Fruit fly (Drosophila melanogaster) whole organism, embryonic: ENCODE measurements around the gene CG3764.

Source experiments
- B-H1 ChIP-seq: fragments of 200-800 bp; sonication (Bioruptor generic); IDR thresholded peaks from 3 replicates; pipeline ENCODE4 v1.3.6; 2022; ENCODE audit warnings: missing biosample characterization, missing genetic modification characterization
- Bteb2 ChIP-seq: fragments of 200-800 bp; sonication (Bioruptor generic); optimal IDR thresholded peaks from 2 replicates; lab custom pipeline; 2016; ENCODE audit warnings: missing biosample characterization, missing genetic modification characterization
- CG10147 ChIP-seq: fragments of 200-800 bp; sonication (Bioruptor generic); optimal IDR thresholded peaks from 2 replicates; lab custom pipeline; 2019; ENCODE audit warnings: missing biosample characterization, mild to moderate bottlenecking, missing genetic modification characterization, moderate library complexity
- CG12659 ChIP-seq: fragments of 200-800 bp; sonication (Bioruptor generic); optimal IDR thresholded peaks from 3 replicates; lab custom pipeline; 2017; ENCODE audit warnings: mild to moderate bottlenecking, missing biosample characterization, missing genetic modification reagents, missing genetic modification characterization
- CG12769 ChIP-seq: fragments of 200-800 bp; sonication (Bioruptor generic); optimal IDR thresholded peaks from 2 replicates; lab custom pipeline; 2019; ENCODE audit warnings: missing biosample characterization, mild to moderate bottlenecking, missing genetic modification characterization, moderate library complexity
- CG14014 ChIP-seq: fragments of 200-800 bp; sonication (Bioruptor generic); IDR thresholded peaks from 2 replicates; pipeline ENCODE4 v1.3.6; 2022; ENCODE audit warnings: missing biosample characterization, missing genetic modification characterization
- CG14860 ChIP-seq: fragments of 200-800 bp; sonication (Bioruptor generic); IDR thresholded peaks from 3 replicates; pipeline ENCODE4 v1.3.6; 2022; ENCODE audit warnings: missing biosample characterization, missing genetic modification characterization; ENCODE audit not compliant: partially characterized antibody
- CG15011 ChIP-seq: fragments of 200-800 bp; sonication (Bioruptor generic); optimal IDR thresholded peaks from 3 replicates; lab custom pipeline; 2018; ENCODE audit warnings: missing biosample characterization, mild to moderate bottlenecking, missing genetic modification characterization
- CG1529 ChIP-seq: fragments of 200-800 bp; sonication (Bioruptor generic); optimal IDR thresholded peaks from 3 replicates; lab custom pipeline; 2018; ENCODE audit warnings: missing biosample characterization, missing genetic modification characterization
- CG15514 ChIP-seq: fragments of 200-800 bp; sonication (Bioruptor generic); optimal IDR thresholded peaks from 3 replicates; lab custom pipeline; 2017; ENCODE audit warnings: missing biosample characterization, missing genetic modification characterization, mild to moderate bottlenecking, moderate library complexity, missing genetic modification reagents
- CG15696 ChIP-seq: fragments of 200-800 bp; sonication (Bioruptor generic); optimal IDR thresholded peaks from 2 replicates; lab custom pipeline; 2019; ENCODE audit warnings: missing biosample characterization, mild to moderate bottlenecking, missing genetic modification characterization, moderate library complexity
- CG1603 ChIP-seq: fragments of 200-800 bp; sonication (Bioruptor generic); optimal IDR thresholded peaks from 2 replicates; lab custom pipeline; 2019; ENCODE audit warnings: missing biosample characterization, mild to moderate bottlenecking, missing genetic modification characterization, moderate library complexity
- CG16813 ChIP-seq: fragments of 200-800 bp; sonication (Bioruptor generic); IDR thresholded peaks from 3 replicates; pipeline ENCODE4 v1.3.6; 2022; ENCODE audit warnings: missing biosample characterization, missing genetic modification characterization; ENCODE audit not compliant: partially characterized antibody
- CG1792 ChIP-seq: fragments of 200-800 bp; sonication (Bioruptor generic); optimal IDR thresholded peaks from 2 replicates; lab custom pipeline; 2016; ENCODE audit warnings: missing biosample characterization, missing genetic modification characterization
- CG18619 ChIP-seq: fragments of 200-800 bp; sonication (Bioruptor generic); optimal IDR thresholded peaks from 3 replicates; lab custom pipeline; 2017; ENCODE audit warnings: missing biosample characterization, mild to moderate bottlenecking, missing genetic modification characterization
- CG2202 ChIP-seq: fragments of 200-800 bp; sonication (Bioruptor generic); optimal IDR thresholded peaks from 2 replicates; lab custom pipeline; 2018; ENCODE audit warnings: missing biosample characterization, mild to moderate bottlenecking, missing genetic modification characterization
- CG2678 ChIP-seq: fragments of 200-800 bp; sonication (Bioruptor generic); optimal IDR thresholded peaks from 3 replicates; lab custom pipeline; 2019; ENCODE audit warnings: missing biosample characterization, mild to moderate bottlenecking, missing genetic modification characterization, moderate library complexity
- CG2875 ChIP-seq: fragments of 200-800 bp; sonication (Bioruptor generic); optimal IDR thresholded peaks from 2 replicates; lab custom pipeline; 2017; ENCODE audit warnings: missing biosample characterization, mild to moderate bottlenecking, missing genetic modification characterization, missing genetic modification reagents
- CG30431 ChIP-seq: fragments of 200-800 bp; sonication (Bioruptor generic); optimal IDR thresholded peaks from 2 replicates; lab custom pipeline; 2017; ENCODE audit warnings: missing biosample characterization, missing genetic modification characterization
- CG3281 ChIP-seq: fragments of 200-800 bp; sonication (Bioruptor generic); optimal IDR thresholded peaks from 3 replicates; lab custom pipeline; 2017; ENCODE audit warnings: missing biosample characterization, mild to moderate bottlenecking, missing genetic modification characterization
- CG33557 ChIP-seq: fragments of 200-800 bp; sonication (Bioruptor generic); optimal IDR thresholded peaks from 2 replicates; lab custom pipeline; 2019; ENCODE audit warnings: missing biosample characterization, mild to moderate bottlenecking, missing genetic modification characterization, moderate library complexity
- CG3407 ChIP-seq: fragments of 200-800 bp; sonication (Bioruptor generic); optimal IDR thresholded peaks from 2 replicates; lab custom pipeline; 2018; ENCODE audit warnings: missing biosample characterization, mild to moderate bottlenecking, missing genetic modification characterization
- CG7786 ChIP-seq: fragments of 200-800 bp; sonication (Bioruptor generic); optimal IDR thresholded peaks from 2 replicates; lab custom pipeline; 2016; ENCODE audit warnings: missing biosample characterization, missing genetic modification characterization
- CG8478 ChIP-seq: fragments of >200 bp; optimal IDR thresholded peaks from 2 replicates; lab custom pipeline; 2018
- Dfd ChIP-seq, 2 experiments: fragments of >200 bp; optimal IDR thresholded peaks; 2 replicates each; lab custom pipeline; 2017; ENCODE audit warnings: missing biosample characterization in 2 of 2, missing genetic modification characterization in 2 of 2
- Eip74EF ChIP-seq, 2 experiments: fragments of 200-800 bp in 1 of 2; fragments of >200 bp in 1 of 2; sonication (Bioruptor generic) in 1 of 2; optimal IDR thresholded peaks; 2 replicates each; lab custom pipeline; 2017 to 2019; ENCODE audit warnings: missing biosample characterization in 2 of 2, missing genetic modification characterization in 2 of 2, mild to moderate bottlenecking in 1 of 2, moderate library complexity in 1 of 2
- GATAe ChIP-seq: fragments of 200-800 bp; sonication (Bioruptor generic); conservative IDR thresholded peaks from 2 replicates; pipeline ENCODE4 v1.3.6; 2022; ENCODE audit warnings: missing biosample characterization, missing genetic modification characterization
- HLHmδ ChIP-seq: fragments of 200-800 bp; sonication (Bioruptor generic); optimal IDR thresholded peaks from 2 replicates; lab custom pipeline; 2018; ENCODE audit warnings: missing biosample characterization, mild to moderate bottlenecking, missing genetic modification characterization, moderate library complexity
- Hand ChIP-seq: fragments of 200-800 bp; sonication (Bioruptor generic); optimal IDR thresholded peaks from 2 replicates; lab custom pipeline; 2017; ENCODE audit warnings: mild to moderate bottlenecking, missing biosample characterization, missing genetic modification reagents, missing genetic modification characterization
- Mes4 ChIP-seq: fragments of 200-800 bp; sonication (Bioruptor generic); optimal IDR thresholded peaks from 2 replicates; lab custom pipeline; 2016; ENCODE audit warnings: missing biosample characterization, missing genetic modification characterization
- Rfx ChIP-seq: fragments of 200-800 bp; sonication (Bioruptor generic); IDR thresholded peaks from 2 replicates; pipeline ENCODE4 v1.3.6; 2022; ENCODE audit warnings: missing biosample characterization, missing genetic modification characterization
- Sox100B ChIP-seq: fragments of 200-800 bp; sonication (Bioruptor generic); optimal IDR thresholded peaks from 3 replicates; lab custom pipeline; 2018; ENCODE audit warnings: missing biosample characterization, mild to moderate bottlenecking, missing genetic modification characterization
- Sry-δ ChIP-seq: fragments of 200-800 bp; sonication (Bioruptor generic); optimal IDR thresholded peaks from 2 replicates; lab custom pipeline; 2016; ENCODE audit warnings: missing biosample characterization, missing genetic modification characterization
- Xrp1 ChIP-seq: fragments of 200-800 bp; sonication (Bioruptor generic); IDR thresholded peaks from 2 replicates; pipeline ENCODE4 v1.3.6; 2022; ENCODE audit warnings: missing biosample characterization, missing genetic modification characterization
- bbx ChIP-seq: fragments of 200-800 bp; sonication (Bioruptor generic); IDR thresholded peaks from 2 replicates; pipeline ENCODE4 v1.3.6; 2022; ENCODE audit warnings: missing biosample characterization, missing genetic modification characterization; ENCODE audit not compliant: partially characterized antibody
- cad ChIP-seq: fragments of >200 bp; optimal IDR thresholded peaks from 2 replicates; lab custom pipeline; 2017; ENCODE audit warnings: missing biosample characterization, missing genetic modification characterization
- gcm ChIP-seq: fragments of 200-800 bp; sonication (Bioruptor generic); optimal IDR thresholded peaks from 2 replicates; lab custom pipeline; 2019; ENCODE audit warnings: missing biosample characterization, mild to moderate bottlenecking, missing genetic modification characterization, moderate library complexity
- gem ChIP-seq: fragments of 200-800 bp; sonication (Bioruptor generic); optimal IDR thresholded peaks from 2 replicates; lab custom pipeline; 2019; ENCODE audit warnings: missing biosample characterization, mild to moderate bottlenecking, missing genetic modification characterization, moderate library complexity
- gsb-n ChIP-seq: fragments of 200-800 bp; sonication (Bioruptor generic); optimal IDR thresholded peaks from 3 replicates; lab custom pipeline; 2018; ENCODE audit warnings: missing biosample characterization, mild to moderate bottlenecking, missing genetic modification characterization
- hkb ChIP-seq, 2 experiments: fragments of 200-800 bp in 1 of 2; fragments of >200 bp in 1 of 2; sonication (Bioruptor generic) in 1 of 2; IDR thresholded peaks in 1 of 2; optimal IDR thresholded peaks in 1 of 2; 2 replicates each; pipeline versions ENCODE4 v1.3.6 to Lab custom; 2017 to 2022; ENCODE audit warnings: missing biosample characterization in 1 of 2, missing genetic modification characterization in 1 of 2
- mirr ChIP-seq: fragments of 200-800 bp; sonication (Bioruptor generic); optimal IDR thresholded peaks from 3 replicates; lab custom pipeline; 2018; ENCODE audit warnings: missing biosample characterization, mild to moderate bottlenecking, missing genetic modification characterization
- psq ChIP-seq: fragments of 200-800 bp; sonication (Bioruptor generic); optimal IDR thresholded peaks from 2 replicates; lab custom pipeline; 2017; ENCODE audit warnings: missing biosample characterization, missing genetic modification characterization
- sc ChIP-seq, 3 experiments: fragments of >200 bp in 2 of 3; fragments of 200-800 bp in 1 of 3; sonication (Bioruptor generic) in 1 of 3; optimal IDR thresholded peaks; 2 replicates in 2 of 3; 3 replicates in 1 of 3; lab custom pipeline; 2017; ENCODE audit warnings: mild to moderate bottlenecking in 1 of 3, missing biosample characterization in 1 of 3, missing genetic modification characterization in 1 of 3, missing genetic modification reagents in 1 of 3
- scrt ChIP-seq: fragments of 200-800 bp; sonication (Bioruptor generic); optimal IDR thresholded peaks from 2 replicates; lab custom pipeline; 2018; ENCODE audit warnings: missing biosample characterization, mild to moderate bottlenecking, missing genetic modification characterization, moderate library complexity
- sima ChIP-seq: fragments of 200-800 bp; sonication (Bioruptor generic); optimal IDR thresholded peaks from 2 replicates; lab custom pipeline; 2016; ENCODE audit warnings: missing biosample characterization, missing genetic modification characterization
- slou ChIP-seq: fragments of 200-800 bp; sonication (Bioruptor generic); optimal IDR thresholded peaks from 3 replicates; lab custom pipeline; 2016; ENCODE audit warnings: missing biosample characterization, missing genetic modification characterization
- tx ChIP-seq: fragments of 200-800 bp; sonication (Bioruptor generic); optimal IDR thresholded peaks from 2 replicates; lab custom pipeline; 2016; ENCODE audit warnings: missing biosample characterization, missing genetic modification characterization
- zfh1 ChIP-seq: fragments of 200-800 bp; sonication (Bioruptor generic); IDR thresholded peaks from 3 replicates; pipeline ENCODE4 v1.3.6; 2022; ENCODE audit warnings: missing biosample characterization, missing genetic modification characterization

CG3764 gene

dm6 chr3L:17035492-17035891, 23.1 kb upstream of the CG3764 start, which contains the start of gene beg (continued):
- no peak for TF ChIP-seq Rfx (GFP tag; lab: Robert Waterston, UW)
- no peak for TF ChIP-seq sc (optimal IDR thresholded peaks at IDR 0.05; lab: Kevin White, UChicago)
- TF ChIP-seq sc (GFP tag; optimal IDR thresholded peaks at IDR 0.05; lab: Kevin White, UChicago) = no peak
- TF ChIP-seq cad (GFP tag; lab: Kevin White, UChicago) = no peak
- no peak for TF ChIP-seq gsb-n (tag; lab: Kevin White, UChicago)
- TF ChIP-seq bbx (GFP tag; lab: Robert Waterston, UW) = peak; percentile 79
- no peak for TF ChIP-seq Dfd (GFP tag; optimal IDR thresholded peaks at IDR 0.05; lab: Kevin White, UChicago)
- no peak for TF ChIP-seq CG7786 (GFP tag; lab: Kevin White, UChicago)
- TF ChIP-seq Sry-δ (GFP tag; lab: Kevin White, UChicago) = peak; percentile 34
- no peak for TF ChIP-seq Xrp1 (GFP tag; lab: Robert Waterston, UW)
- no peak for TF ChIP-seq CG1792 (GFP tag; lab: Kevin White, UChicago)
- no peak for TF ChIP-seq CG15011 (GFP tag; lab: Kevin White, UChicago)
- no peak for TF ChIP-seq CG12769
- TF ChIP-seq CG15696 (tag; lab: Kevin White, UChicago) = no peak
- peak; percentile 61; the same call in 2 of the 3 replicates for TF ChIP-seq CG16813 (GFP tag; lab: Robert Waterston, UW)
- TF ChIP-seq hkb (optimal IDR thresholded peaks at IDR 0.05; lab: Kevin White, UChicago) = no peak
- TF ChIP-seq hkb (GFP tag; IDR thresholded peaks at IDR 0.05; lab: Robert Waterston, UW) = no peak
- no peak for TF ChIP-seq gem (tag; lab: Kevin White, UChicago)
- TF ChIP-seq CG3407 (GFP tag; lab: Kevin White, UChicago) = no peak
- no peak for TF ChIP-seq CG15514 (GFP tag; lab: Kevin White, UChicago)
- no peak for TF ChIP-seq CG1603
- no peak for TF ChIP-seq slou (GFP tag; lab: Kevin White, UChicago)
- TF ChIP-seq zfh1 = no peak

- TF ChIP-seq CG12659 (GFP tag; lab: Kevin White, UChicago) (no peak), CG18619 (GFP tag; lab: Kevin White, UChicago) (no peak), Sox100B (GFP tag; lab: Kevin White, UChicago) (no peak), CG2678 (tag; lab: Kevin White, UChicago) (no peak), zfh1 (no peak), CG10147 (GFP tag; lab: Kevin White, UChicago) (no peak), CG7786 (GFP tag; lab: Kevin White, UChicago) (no peak), sc (optimal IDR thresholded peaks at IDR 0.05; lab: Kevin White, UChicago) (no peak), sc (GFP tag; optimal IDR thresholded peaks at IDR 0.05; lab: Kevin White, UChicago) (peak; percentile 33), CG14014 (no peak), sima (no peak), Bteb2 (GFP tag; lab: Kevin White, UChicago) (no peak), tx (GFP tag; lab: Kevin White, UChicago) (no peak), CG2875 (GFP tag; lab: Kevin White, UChicago) (peak; percentile 1), CG30431 (GFP tag; lab: Kevin White, UChicago) (no peak), mirr (GFP tag; lab: Kevin White, UChicago) (no peak), gcm (GFP tag; lab: Kevin White, UChicago) (peak; percentile 32), Hand (GFP tag; lab: Kevin White, UChicago) (no peak), Mes4 (GFP tag; lab: Kevin White, UChicago) (no peak), CG14860 (GFP tag; lab: Robert Waterston, UW) (no peak), CG2202 (tag; lab: Kevin White, UChicago) (peak; percentile 41), Eip74EF (GFP tag; optimal IDR thresholded peaks at IDR 0.05; lab: Kevin White, UChicago) (peak in 1 of 2 experiments; percentile 9), HLHmδ (GFP tag; lab: Kevin White, UChicago) (peak; percentile 93), psq (GFP tag; lab: Kevin White, UChicago) (no peak), CG8478 (lab: Kevin White, UChicago) (no peak), CG33557 (GFP tag; lab: Kevin White, UChicago) (peak; percentile 86), CG3281 (no peak), CG1529 (no peak), scrt (GFP tag; lab: Kevin White, UChicago) (no peak), B-H1 (no peak), GATAe (GFP tag; lab: Robert Waterston, UW) (no peak)
Observed at dm6 chr3L:17033309-17033708, 20.9 kb upstream of the CG3764 start.
